Fruit fly (Drosophila melanogaster): ENCODE data around the gene Mst84Dc.
A peak's percentile ranks its signal among the peaks of the same experiment; 100 is the strongest.

Gene Mst84Dc

DNA sequence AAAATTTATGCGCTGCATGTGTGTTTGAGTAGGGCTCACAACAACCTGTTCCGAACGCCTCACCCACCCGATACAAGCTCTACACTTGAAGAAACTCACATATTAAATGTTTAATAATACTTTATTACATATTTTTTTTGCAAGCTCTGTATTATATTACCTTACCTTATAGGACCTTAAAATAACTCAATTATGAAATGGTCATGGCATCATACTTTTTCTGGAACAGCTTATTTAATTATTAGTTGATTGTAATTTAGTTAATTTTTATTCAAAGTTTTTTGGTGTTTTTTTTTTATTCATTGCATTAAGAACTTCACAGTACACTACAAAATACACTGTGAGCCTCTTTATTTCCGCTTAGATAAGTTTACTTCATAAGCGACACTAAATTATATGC, 28.0 kb downstream of the Mst84Dc start (continued):
- peak; percentile 44 for TF ChIP-seq OdsH (GFP tag; optimal IDR thresholded peaks at IDR 0.05)
- no peak for TF ChIP-seq CG1621 (tag; optimal IDR thresholded peaks at IDR 0.05)
- TF ChIP-seq topi (GFP tag; optimal IDR thresholded peaks at IDR 0.05) = peak; percentile 58
- TF ChIP-seq achi (GFP tag; optimal IDR thresholded peaks at IDR 0.05) = peak; percentile 26
- TF ChIP-seq CG31627 (GFP tag; optimal IDR thresholded peaks at IDR 0.05) = peak; percentile 10

DNA sequence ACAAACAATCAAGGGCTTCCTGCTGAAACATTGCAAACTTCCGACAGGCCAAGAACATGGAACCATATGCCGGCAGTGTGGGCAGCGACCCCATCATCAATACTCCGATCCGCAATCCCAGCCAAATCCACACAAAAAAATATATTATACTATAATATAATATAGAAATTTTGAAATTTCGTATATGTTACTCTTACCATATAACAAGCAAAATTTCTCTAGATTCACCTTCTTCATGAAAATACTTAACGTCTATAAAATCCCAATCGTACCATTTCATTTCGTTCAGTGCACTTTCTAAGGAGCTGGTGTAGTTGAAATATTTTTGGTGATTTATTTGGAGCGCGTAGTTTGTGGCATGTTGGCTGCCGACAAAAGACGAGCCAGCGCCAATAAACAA, 29.9 kb downstream of the Mst84Dc start:
- no peak for TF ChIP-seq dsx (GFP tag; optimal IDR thresholded peaks at IDR 0.05; ENCODE audit: poor library complexity, severe bottlenecking)
- TF ChIP-seq Sox14 (GFP tag; optimal IDR thresholded peaks at IDR 0.05) = no peak
- no peak for TF ChIP-seq Lpt (GFP tag; optimal IDR thresholded peaks at IDR 0.05)
- TF ChIP-seq Eip93F (GFP tag; optimal IDR thresholded peaks at IDR 0.05) = no peak
- TF ChIP-seq CG6276 (GFP tag; optimal IDR thresholded peaks at IDR 0.05) = no peak
- TF ChIP-seq CG31627 (GFP tag; optimal IDR thresholded peaks at IDR 0.05) = no peak
- no peak for TF ChIP-seq salr (GFP tag; optimal IDR thresholded peaks at IDR 0.05)
- no peak for TF ChIP-seq CG34406 (GFP tag; optimal IDR thresholded peaks at IDR 0.05)
- no peak for TF ChIP-seq CG3919 (GFP tag; optimal IDR thresholded peaks at IDR 0.05)
- peak; percentile 48 for TF ChIP-seq Eip78C (GFP tag)
- peak; percentile 22 for TF ChIP-seq esn (GFP tag; optimal IDR thresholded peaks at IDR 0.05)
- TF ChIP-seq CG6792 (GFP tag; optimal IDR thresholded peaks at IDR 0.05) = no peak
- TF ChIP-seq Blimp-1 (GFP tag; optimal IDR thresholded peaks at IDR 0.05) = no peak
- TF ChIP-seq CG1621 (tag; optimal IDR thresholded peaks at IDR 0.05) = no peak
- TF ChIP-seq svp (GFP tag) = peak; percentile 26
- TF ChIP-seq CG32006 (GFP tag; optimal IDR thresholded peaks at IDR 0.05) = no peak
- no peak for TF ChIP-seq CG8632 (GFP tag; optimal IDR thresholded peaks at IDR 0.05)
- TF ChIP-seq CG6808 (GFP tag; optimal IDR thresholded peaks at IDR 0.05) = no peak
- TF ChIP-seq fd59A (GFP tag; optimal IDR thresholded peaks at IDR 0.05) = no peak
- TF ChIP-seq CG7368 (GFP tag; optimal IDR thresholded peaks at IDR 0.05) = no peak
- TF ChIP-seq CG10631 (GFP tag; optimal IDR thresholded peaks at IDR 0.05) = peak; percentile 0
- TF ChIP-seq CG6854 (GFP tag; optimal IDR thresholded peaks at IDR 0.05) = no peak
- no peak for TF ChIP-seq lz (GFP tag; optimal IDR thresholded peaks at IDR 0.05)
- no peak for TF ChIP-seq Eip75B (GFP tag; optimal IDR thresholded peaks at IDR 0.05)
- no peak for TF ChIP-seq net (GFP tag; optimal IDR thresholded peaks at IDR 0.05)
- TF ChIP-seq CG9139 (GFP tag; optimal IDR thresholded peaks at IDR 0.05) = no peak
- no peak for TF ChIP-seq CG11762 (GFP tag; optimal IDR thresholded peaks at IDR 0.05; ENCODE audit: insufficient read depth)
- TF ChIP-seq acj6 (GFP tag; optimal IDR thresholded peaks at IDR 0.05) = no peak
- no peak for TF ChIP-seq CG16779 (tag; optimal IDR thresholded peaks at IDR 0.05)
- TF ChIP-seq CG8319 (GFP tag; optimal IDR thresholded peaks at IDR 0.05) = no peak
- TF ChIP-seq Hr38 (GFP tag; optimal IDR thresholded peaks at IDR 0.05) = no peak
- TF ChIP-seq topi (GFP tag; optimal IDR thresholded peaks at IDR 0.05) = no peak
- no peak for TF ChIP-seq CG10669 (GFP tag; optimal IDR thresholded peaks at IDR 0.05)
- no peak for TF ChIP-seq fkh (GFP tag; optimal IDR thresholded peaks at IDR 0.05)
- no peak for TF ChIP-seq Gug (GFP tag; IDR thresholded peaks at IDR 0.05)
- TF ChIP-seq Smox (GFP tag; optimal IDR thresholded peaks at IDR 0.05) = no peak
- TF ChIP-seq Sox102F (GFP tag; optimal IDR thresholded peaks at IDR 0.05) = no peak
- TF ChIP-seq eg (GFP tag; IDR thresholded peaks at IDR 0.05) = no peak
- TF ChIP-seq CG3032 (tag; optimal IDR thresholded peaks at IDR 0.05) = no peak
- TF ChIP-seq vri (GFP tag; optimal IDR thresholded peaks at IDR 0.05) = peak; percentile 28

All from whole organism, prepupa.